Worm (Caenorhabditis elegans): ENCODE measurements around the gene ZK1320.7.

DNA sequence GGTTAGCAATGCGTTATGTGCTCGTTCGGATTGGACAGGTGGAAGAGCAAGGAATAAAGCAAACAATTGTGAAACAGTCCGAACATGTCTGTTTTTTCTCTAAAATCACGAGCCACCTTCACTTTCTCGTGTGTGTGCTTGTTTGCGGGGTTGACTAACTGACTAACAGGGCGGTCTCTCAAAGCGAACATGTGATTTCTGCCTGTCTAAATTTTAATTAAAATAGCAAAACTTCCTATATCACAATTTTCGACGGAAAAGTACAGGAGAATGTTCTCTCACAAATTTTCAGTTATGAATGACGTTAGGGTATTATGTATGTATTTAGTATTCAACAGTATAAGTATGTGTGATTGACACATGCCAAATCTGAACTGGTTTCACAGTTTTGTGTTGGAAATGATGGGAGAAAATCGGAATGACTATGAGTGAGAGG lies 49.5 kb upstream of the ZK1320.7 start:
- TF ChIP-seq him-1 (tag; optimal IDR thresholded peaks at IDR 0.05) (no peak), dao-5 (tag; optimal IDR thresholded peaks at IDR 0.05) (no peak), W03F9.2 (tag; optimal IDR thresholded peaks at IDR 0.05) (peak; percentile 14)

All from whole organism, L4/young adult.